Worm (Caenorhabditis elegans): ENCODE data around the gene tag-18.
A peak's percentile ranks its signal among the peaks of the same experiment; 100 is the strongest.

tag-18 gene

ce11 chrX:3733732-3734131 lies at the start of gene tag-18:
Gene tag-18 (minus strand): TSS chrX:3734036.
- TF ChIP-seq nhr-179 (tag; optimal IDR thresholded peaks at IDR 0.05) = no peak
- no peak for TF ChIP-seq F52B5.7 (tag; optimal IDR thresholded peaks at IDR 0.05)
- no peak for TF ChIP-seq sptf-2 (GFP tag; optimal IDR thresholded peaks at IDR 0.05)
- TF ChIP-seq ekl-4 (GFP tag; IDR thresholded peaks at IDR 0.05) = no peak
- TF ChIP-seq lin-40 (tag; optimal IDR thresholded peaks at IDR 0.05) = no peak
- no peak for TF ChIP-seq mxl-1 (tag; optimal IDR thresholded peaks at IDR 0.05)

DNA sequence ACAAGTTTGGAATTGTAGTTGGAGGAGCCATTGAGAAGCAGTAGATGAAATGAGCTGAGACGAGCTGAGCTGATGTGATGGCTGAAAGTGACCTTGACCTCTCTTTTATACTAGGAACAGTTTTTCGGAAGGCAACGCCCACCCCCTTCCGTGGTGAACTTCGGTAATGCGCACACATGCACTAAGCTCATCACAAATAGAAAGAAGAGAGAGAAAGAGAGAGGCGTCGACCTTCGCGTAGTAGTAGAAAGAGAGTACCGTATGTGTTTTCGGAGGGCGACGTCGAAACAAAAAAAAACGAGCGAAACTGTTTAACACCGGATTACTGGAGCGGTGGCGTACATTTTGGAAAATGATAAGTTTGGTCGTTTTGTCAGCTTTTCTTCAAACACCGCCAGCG lies 47.2 kb upstream of the tag-18 start, which contains the start of gene marg-1:
marg-1 (minus strand) TSS at position 101 of the 400 bp plus-strand sequence.
- TF ChIP-seq sea-2 (GFP tag; IDR thresholded peaks at IDR 0.05) = no peak
- no peak for TF ChIP-seq hmg-20 (GFP tag; IDR thresholded peaks at IDR 0.05)
- TF ChIP-seq nfyb-1 (GFP tag; IDR thresholded peaks at IDR 0.05) = no peak
- no peak for TF ChIP-seq F37B4.10 (GFP tag; IDR thresholded peaks at IDR 0.05)
- no peak for TF ChIP-seq snpc-1.1 (tag; optimal IDR thresholded peaks at IDR 0.05; ENCODE audit: insufficient read depth)
- no peak for TF ChIP-seq zim-3 (tag; optimal IDR thresholded peaks at IDR 0.05)
- no peak for TF ChIP-seq attf-6 (GFP tag; IDR thresholded peaks at IDR 0.05)

DNA sequence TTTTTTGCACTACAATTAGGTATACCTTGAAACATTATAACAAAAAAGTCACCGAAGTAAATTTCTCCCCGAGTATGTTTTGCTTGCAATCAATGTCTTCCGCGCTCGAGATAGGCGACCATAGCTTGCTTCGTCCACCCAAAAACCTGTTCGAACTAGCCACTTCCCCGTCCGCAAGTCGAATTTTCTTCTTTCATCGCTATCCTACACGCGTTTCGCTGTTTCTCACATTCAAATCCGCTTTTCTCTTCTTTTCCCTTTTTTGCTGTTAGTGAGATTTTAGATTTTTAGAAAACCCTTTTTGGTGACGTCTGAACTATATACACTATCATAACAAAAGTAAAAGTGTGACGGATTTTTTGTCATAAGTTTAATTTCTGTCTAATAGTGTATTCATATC lies 39.4 kb upstream of the tag-18 start:
- TF ChIP-seq xnd-1 (tag; optimal IDR thresholded peaks at IDR 0.05) = no peak
- TF ChIP-seq pbrm-1 (GFP tag; IDR thresholded peaks at IDR 0.05) = no peak
- TF ChIP-seq egl-44 (GFP tag; IDR thresholded peaks at IDR 0.05) = no peak
- no peak for TF ChIP-seq ceh-40 (GFP tag; IDR thresholded peaks at IDR 0.05)
- TF ChIP-seq tbp1 (GFP tag; optimal IDR thresholded peaks at IDR 0.05) = no peak
- no peak for TF ChIP-seq dpl-1 (GFP tag; optimal IDR thresholded peaks at IDR 0.05)
- no peak for TF ChIP-seq hlh-26 (GFP tag; conservative IDR thresholded peaks at IDR 0.05)
- TF ChIP-seq aptf-3 (GFP tag; IDR thresholded peaks at IDR 0.05) = no peak
- TF ChIP-seq hsf-1 (GFP tag; IDR thresholded peaks at IDR 0.05) = no peak
- TF ChIP-seq madf-3 (GFP tag; IDR thresholded peaks at IDR 0.05) = no peak
- no peak for TF ChIP-seq unc-62 (GFP tag; optimal IDR thresholded peaks at IDR 0.05)
- no peak for TF ChIP-seq mes-4 (tag; optimal IDR thresholded peaks at IDR 0.05)
- TF ChIP-seq ccch-3 (GFP tag; optimal IDR thresholded peaks at IDR 0.05) = no peak
- TF ChIP-seq sea-2 (GFP tag; IDR thresholded peaks at IDR 0.05) = no peak
- no peak for TF ChIP-seq rpc-1 (optimal IDR thresholded peaks at IDR 0.05)
- TF ChIP-seq rpc-1 (tag; optimal IDR thresholded peaks at IDR 0.05) = no peak
- no peak for TF ChIP-seq hrde-1 (tag; optimal IDR thresholded peaks at IDR 0.05; ENCODE audit: borderline replicate concordance)
- no peak for TF ChIP-seq ztf-6 (GFP tag; IDR thresholded peaks at IDR 0.05)

- TF ChIP-seq let-607 (tag; optimal IDR thresholded peaks at IDR 0.05) (peak; percentile 85 to 91), madf-8 (GFP tag; conservative IDR thresholded peaks at IDR 0.05) (no peak), sdz-38 (tag; optimal IDR thresholded peaks at IDR 0.05) (no peak), ets-4 (GFP tag; optimal IDR thresholded peaks at IDR 0.05) (no peak), hlh-26 (GFP tag; conservative IDR thresholded peaks at IDR 0.05) (no peak), ccch-3 (GFP tag; optimal IDR thresholded peaks at IDR 0.05) (no peak), fkh-3 (tag; optimal IDR thresholded peaks at IDR 0.05) (no peak)
These were observed 38.6 kb upstream of the tag-18 start, which contains the start of gene F47B7.2 for ce11 chrX:3772405-3772804. Gene F47B7.2 (plus strand): TSS chrX:3772762.

Measured in whole organism, young adult.